Fruit fly (Drosophila melanogaster) whole organism, embryonic: ENCODE measurements around the gene CG8135.

ENCODE experiments used
- CG10654 ChIP-seq: fragments of 200-800 bp; sonication (Bioruptor generic); optimal IDR thresholded peaks from 2 replicates; lab custom pipeline; 2016; ENCODE audit warnings: missing biosample characterization, missing genetic modification characterization
- CG11696 ChIP-seq: fragments of 200-800 bp; sonication (Bioruptor generic); IDR thresholded peaks from 2 replicates; pipeline ENCODE4 v1.3.6; 2022; ENCODE audit warnings: missing biosample characterization, missing genetic modification characterization
- CG12071 ChIP-seq: fragments of 200-800 bp; sonication (Bioruptor generic); optimal IDR thresholded peaks from 3 replicates; lab custom pipeline; 2018; ENCODE audit warnings: missing biosample characterization, mild to moderate bottlenecking, missing genetic modification characterization
- CG13424 ChIP-seq: fragments of 200-800 bp; sonication (Bioruptor generic); optimal IDR thresholded peaks from 2 replicates; lab custom pipeline; 2019; ENCODE audit warnings: missing biosample characterization, mild to moderate bottlenecking, missing genetic modification characterization, moderate library complexity
- CG13775 ChIP-seq: fragments of 200-800 bp; sonication (Bioruptor generic); optimal IDR thresholded peaks from 3 replicates; lab custom pipeline; 2017; ENCODE audit warnings: missing biosample characterization, mild to moderate bottlenecking, missing genetic modification characterization
- CG13894 ChIP-seq: fragments of 200-800 bp; sonication (Bioruptor generic); optimal IDR thresholded peaks from 3 replicates; lab custom pipeline; 2018; ENCODE audit warnings: missing biosample characterization, mild to moderate bottlenecking, missing genetic modification characterization, moderate library complexity
- CG1529 ChIP-seq: fragments of 200-800 bp; sonication (Bioruptor generic); optimal IDR thresholded peaks from 3 replicates; lab custom pipeline; 2018; ENCODE audit warnings: missing biosample characterization, missing genetic modification characterization
- CG15514 ChIP-seq: fragments of 200-800 bp; sonication (Bioruptor generic); optimal IDR thresholded peaks from 3 replicates; lab custom pipeline; 2017; ENCODE audit warnings: missing biosample characterization, missing genetic modification characterization, mild to moderate bottlenecking, moderate library complexity, missing genetic modification reagents
- CG17328 ChIP-seq: fragments of 200-800 bp; sonication (Bioruptor generic); IDR thresholded peaks from 2 replicates; pipeline ENCODE4 v1.3.6; 2022; ENCODE audit warnings: missing biosample characterization, missing genetic modification characterization
- CG18619 ChIP-seq: fragments of 200-800 bp; sonication (Bioruptor generic); optimal IDR thresholded peaks from 3 replicates; lab custom pipeline; 2017; ENCODE audit warnings: missing biosample characterization, mild to moderate bottlenecking, missing genetic modification characterization
- CG2875 ChIP-seq: fragments of 200-800 bp; sonication (Bioruptor generic); optimal IDR thresholded peaks from 2 replicates; lab custom pipeline; 2017; ENCODE audit warnings: missing biosample characterization, mild to moderate bottlenecking, missing genetic modification characterization, missing genetic modification reagents
- CG32532 ChIP-seq: fragments of 200-800 bp; sonication (Bioruptor generic); IDR thresholded peaks from 2 replicates; pipeline ENCODE4 v1.3.6; 2022; ENCODE audit warnings: missing biosample characterization, missing genetic modification characterization
- CG3407 ChIP-seq: fragments of 200-800 bp; sonication (Bioruptor generic); optimal IDR thresholded peaks from 2 replicates; lab custom pipeline; 2018; ENCODE audit warnings: missing biosample characterization, mild to moderate bottlenecking, missing genetic modification characterization
- CG4360 ChIP-seq: fragments of 200-800 bp; sonication (Bioruptor generic); IDR thresholded peaks from 2 replicates; pipeline ENCODE4 v1.3.6; 2022; ENCODE audit warnings: missing biosample characterization, missing genetic modification characterization
- CG6765 ChIP-seq: fragments of 200-800 bp; sonication (Bioruptor generic); optimal IDR thresholded peaks from 3 replicates; lab custom pipeline; 2017; ENCODE audit warnings: missing biosample characterization, mild to moderate bottlenecking, missing genetic modification characterization
- CG6791 ChIP-seq: fragments of 200-800 bp; sonication (Bioruptor generic); IDR thresholded peaks from 3 replicates; pipeline ENCODE4 v1.3.6; 2022; ENCODE audit warnings: missing biosample characterization, missing genetic modification characterization; ENCODE audit not compliant: partially characterized antibody
- CG6813 ChIP-seq: fragments of 200-800 bp; sonication (Bioruptor generic); optimal IDR thresholded peaks from 2 replicates; lab custom pipeline; 2017; ENCODE audit warnings: missing biosample characterization, missing genetic modification characterization, mild to moderate bottlenecking, moderate library complexity, missing genetic modification reagents
- CG7372 ChIP-seq: fragments of 200-800 bp; sonication (Bioruptor generic); IDR thresholded peaks from 2 replicates; pipeline ENCODE4 v1.3.6; 2022; ENCODE audit warnings: missing biosample characterization, missing genetic modification characterization
- CTCF ChIP-seq: fragments of 200-800 bp; sonication (Bioruptor generic); optimal IDR thresholded peaks from 2 replicates; lab custom pipeline; 2017; ENCODE audit warnings: missing biosample characterization, mild to moderate bottlenecking, missing genetic modification characterization, moderate library complexity
- Chrac-16 ChIP-seq: fragments of 200-800 bp; sonication (Bioruptor generic); optimal IDR thresholded peaks from 3 replicates; lab custom pipeline; 2016; ENCODE audit warnings: missing biosample characterization, missing genetic modification characterization
- Deaf1 ChIP-seq: fragments of 200-800 bp; optimal IDR thresholded peaks from 3 replicates; lab custom pipeline; 2019; ENCODE audit warnings: missing biosample characterization, mild to moderate bottlenecking, missing genetic modification characterization, moderate library complexity
- Elba2 ChIP-seq: fragments of 200-800 bp; sonication (Bioruptor generic); optimal IDR thresholded peaks from 3 replicates; lab custom pipeline; 2016; ENCODE audit warnings: missing biosample characterization, missing genetic modification characterization
- HHEX ChIP-seq: fragments of 200-800 bp; sonication (Bioruptor generic); optimal IDR thresholded peaks from 3 replicates; lab custom pipeline; 2017; ENCODE audit warnings: missing biosample characterization, mild to moderate bottlenecking, missing genetic modification characterization, missing genetic modification reagents
- Hand ChIP-seq: fragments of 200-800 bp; sonication (Bioruptor generic); optimal IDR thresholded peaks from 2 replicates; lab custom pipeline; 2017; ENCODE audit warnings: mild to moderate bottlenecking, missing biosample characterization, missing genetic modification reagents, missing genetic modification characterization
- Jarid2 ChIP-seq: fragments of 200-800 bp; sonication (Bioruptor generic); optimal IDR thresholded peaks from 3 replicates; lab custom pipeline; 2017; ENCODE audit warnings: mild to moderate bottlenecking, missing biosample characterization, missing genetic modification reagents, missing genetic modification characterization
- Mad ChIP-seq: fragments of 200-800 bp; sonication (Bioruptor generic); optimal IDR thresholded peaks from 2 replicates; lab custom pipeline; 2016; ENCODE audit warnings: missing biosample characterization, missing genetic modification characterization
- Neu2 ChIP-seq: fragments of 200-800 bp; sonication (Bioruptor generic); optimal IDR thresholded peaks from 3 replicates; lab custom pipeline; 2016; ENCODE audit warnings: missing biosample characterization, missing genetic modification characterization, borderline replicate concordance
- Ptx1 ChIP-seq: fragments of 200-800 bp; sonication (Bioruptor generic); IDR thresholded peaks from 2 replicates; pipeline ENCODE4 v1.3.6; 2022; ENCODE audit warnings: missing biosample characterization, missing genetic modification characterization
- Ravus ChIP-seq: fragments of 200-800 bp; sonication (Bioruptor generic); IDR thresholded peaks from 2 replicates; pipeline ENCODE4 v1.3.6; 2022; ENCODE audit warnings: missing biosample characterization, missing genetic modification characterization
- Trl ChIP-seq, 3 experiments: fragments of >200 bp in 2 of 3; fragments of 200-800 bp in 1 of 3; sonication (Bioruptor generic) in 1 of 3; optimal IDR thresholded peaks; 2 replicates in 1 of 3; 3 replicates in 2 of 3; lab custom pipeline; 2016 to 2017; ENCODE audit warnings: missing biosample characterization in 1 of 3, missing genetic modification characterization in 1 of 3
- ase ChIP-seq: fragments of 200-800 bp; sonication (Bioruptor generic); IDR thresholded peaks from 3 replicates; pipeline ENCODE4 v1.3.6; 2022; ENCODE audit warnings: missing biosample characterization, missing genetic modification characterization
- bbx ChIP-seq: fragments of 200-800 bp; sonication (Bioruptor generic); IDR thresholded peaks from 2 replicates; pipeline ENCODE4 v1.3.6; 2022; ENCODE audit warnings: missing biosample characterization, missing genetic modification characterization; ENCODE audit not compliant: partially characterized antibody
- chif ChIP-seq, 2 experiments: fragments of 200-800 bp; sonication (Bioruptor generic); optimal IDR thresholded peaks; 3 replicates each; lab custom pipeline; 2016; ENCODE audit warnings: missing biosample characterization in 2 of 2, missing genetic modification characterization in 2 of 2
- dmrt11E ChIP-seq: fragments of 200-800 bp; sonication (Bioruptor generic); optimal IDR thresholded peaks from 3 replicates; lab custom pipeline; 2018; ENCODE audit warnings: missing biosample characterization, mild to moderate bottlenecking, missing genetic modification characterization, moderate library complexity
- en ChIP-seq: fragments of 200-800 bp; sonication (Bioruptor generic); optimal IDR thresholded peaks from 2 replicates; lab custom pipeline; 2016; ENCODE audit warnings: missing biosample characterization, missing genetic modification characterization
- gcm ChIP-seq: fragments of 200-800 bp; sonication (Bioruptor generic); optimal IDR thresholded peaks from 2 replicates; lab custom pipeline; 2019; ENCODE audit warnings: missing biosample characterization, mild to moderate bottlenecking, missing genetic modification characterization, moderate library complexity
- hbn ChIP-seq: fragments of 200-800 bp; sonication (Bioruptor generic); IDR thresholded peaks from 2 replicates; pipeline ENCODE4 v1.3.6; 2022; ENCODE audit warnings: missing biosample characterization, missing genetic modification characterization; ENCODE audit not compliant: partially characterized antibody
- jing ChIP-seq: fragments of 200-800 bp; sonication (Bioruptor generic); optimal IDR thresholded peaks from 2 replicates; lab custom pipeline; 2018; ENCODE audit warnings: missing biosample characterization, mild to moderate bottlenecking, missing genetic modification characterization
- kah ChIP-seq: fragments of 200-800 bp; sonication (Bioruptor generic); optimal IDR thresholded peaks from 2 replicates; lab custom pipeline; 2018; ENCODE audit warnings: missing biosample characterization, mild to moderate bottlenecking, missing genetic modification characterization
- luna ChIP-seq: fragments of 200-800 bp; sonication (Bioruptor generic); optimal IDR thresholded peaks from 2 replicates; lab custom pipeline; 2016; ENCODE audit warnings: missing biosample characterization, missing genetic modification characterization
- maf-S ChIP-seq: fragments of 200-800 bp; sonication (Bioruptor generic); optimal IDR thresholded peaks from 2 replicates; lab custom pipeline; 2016; ENCODE audit warnings: missing biosample characterization, missing genetic modification characterization
- mld ChIP-seq: fragments of 200-800 bp; sonication (Bioruptor generic); IDR thresholded peaks from 3 replicates; pipeline ENCODE4 v1.3.6; 2022; ENCODE audit warnings: missing biosample characterization, missing genetic modification characterization; ENCODE audit not compliant: partially characterized antibody
- nau ChIP-seq: fragments of 200-800 bp; sonication (Bioruptor generic); optimal IDR thresholded peaks from 3 replicates; lab custom pipeline; 2017; ENCODE audit warnings: missing biosample characterization, mild to moderate bottlenecking, missing genetic modification characterization, missing genetic modification reagents
- pho ChIP-seq: fragments of 200-800 bp; sonication (Bioruptor generic); optimal IDR thresholded peaks from 2 replicates; lab custom pipeline; 2016; ENCODE audit warnings: missing biosample characterization, missing genetic modification characterization
- shn ChIP-seq: fragments of 200-800 bp; sonication (Bioruptor generic); optimal IDR thresholded peaks from 3 replicates; lab custom pipeline; 2016; ENCODE audit warnings: missing biosample characterization, missing genetic modification characterization
- unc-4 ChIP-seq: fragments of 200-800 bp; sonication (Bioruptor generic); IDR thresholded peaks from 2 replicates; pipeline ENCODE4 v1.3.6; 2022; ENCODE audit warnings: missing biosample characterization, missing genetic modification characterization; ENCODE audit not compliant: partially characterized antibody
- wor ChIP-seq: fragments of 200-800 bp; sonication (Bioruptor generic); IDR thresholded peaks from 2 replicates; pipeline ENCODE4 v1.3.6; 2022; ENCODE audit warnings: missing biosample characterization, missing genetic modification characterization

Gene CG8135

DNA sequence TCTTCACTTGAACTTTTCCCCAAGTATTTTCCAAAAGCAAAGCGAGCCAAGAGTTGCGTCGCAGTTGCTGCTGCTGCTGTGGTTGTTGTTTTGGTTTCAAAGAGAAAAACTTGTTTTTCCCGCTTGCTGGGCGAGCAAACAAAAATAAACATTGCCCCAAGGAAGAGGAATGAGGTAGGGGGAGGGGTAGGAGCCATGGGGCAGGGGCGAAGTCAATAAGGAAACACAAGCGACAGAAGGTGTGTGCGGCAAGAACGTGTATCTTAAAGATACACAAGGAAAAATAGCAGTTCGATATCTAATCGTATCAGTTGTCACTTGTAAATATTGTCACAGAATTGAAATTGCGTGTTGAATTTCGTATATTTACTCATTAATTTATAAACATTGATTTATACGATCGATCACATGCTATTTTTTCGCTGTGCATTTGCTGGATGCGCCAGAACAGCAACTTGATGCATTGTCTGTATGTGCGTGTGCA is 10.6 kb upstream of the CG8135 start (continued):
- TF ChIP-seq Elba2 (GFP tag; lab: Kevin White, UChicago): no peak
- peak; percentile 70 for TF ChIP-seq CG10654
- no peak for TF ChIP-seq Mad (GFP tag; lab: Kevin White, UChicago)
- peak; percentile 85 for TF ChIP-seq CG6813 (GFP tag; lab: Kevin White, UChicago)
- peak; percentile 19 for TF ChIP-seq Hand (GFP tag; lab: Kevin White, UChicago)
- TF ChIP-seq CG4360 (GFP tag; lab: Robert Waterston, UW): peak; percentile 89
- peak; percentile 65 for TF ChIP-seq nau (GFP tag; lab: Kevin White, UChicago)
- no peak for TF ChIP-seq CG6791
- no peak for TF ChIP-seq mld (GFP tag; lab: Robert Waterston, UW)
- peak; percentile 67 for TF ChIP-seq CG1529
- peak; percentile 25 for TF ChIP-seq CTCF (GFP tag; lab: Kevin White, UChicago)
- 0 out of 2 replicates have a peak, but pooled peaks have one; percentile 18 for TF ChIP-seq bbx (GFP tag; lab: Robert Waterston, UW)

DNA sequence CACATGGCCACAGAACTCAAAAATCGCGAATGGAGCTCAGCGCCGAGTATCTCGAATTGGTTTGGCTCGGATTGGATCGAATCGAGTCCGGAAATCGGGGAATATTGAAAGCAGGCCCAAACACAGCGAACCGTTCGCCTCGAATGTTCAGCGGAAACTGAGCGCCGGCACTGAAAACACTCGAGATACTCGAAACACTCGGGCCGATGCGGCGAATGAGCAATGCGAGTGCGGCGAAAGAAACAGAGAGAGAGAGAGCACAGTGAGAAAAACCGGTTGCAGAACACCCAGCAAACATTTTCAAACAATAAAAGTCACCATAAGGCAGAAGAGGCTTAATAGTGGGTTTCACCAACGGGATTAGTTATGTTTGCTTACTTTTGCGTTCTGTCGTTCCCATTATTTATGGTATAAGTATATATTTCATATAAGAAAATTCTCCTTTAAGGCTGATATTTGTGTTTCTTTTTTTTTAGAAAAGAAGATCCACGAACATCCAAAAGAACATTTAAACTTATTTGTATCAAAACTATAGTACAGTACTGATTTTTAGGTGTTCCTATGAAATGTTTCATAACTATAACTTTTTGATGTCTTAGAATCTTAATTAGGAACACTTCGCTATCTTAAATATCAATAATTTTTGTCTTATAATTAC is 9.7 kb upstream of the CG8135 start, which contains the start of gene FER:
TSS of gene FER (minus strand) at position 162 of the 658 bp plus-strand sequence.
- TF ChIP-seq jing (GFP tag; lab: Kevin White, UChicago) (no peak), CG13775 (peak; percentile 5), CG3407 (GFP tag; lab: Kevin White, UChicago) (no peak), Ravus (peak; percentile 38; the same call in 1 of the 2 replicates), Chrac-16 (no peak), en (GFP tag; lab: Kevin White, UChicago) (no peak), gcm (peak; percentile 30), dmrt11E (no peak), pho (GFP tag; lab: Kevin White, UChicago) (no peak), kah (peak; percentile 63), wor (GFP tag; lab: Robert Waterston, UW) (no peak), maf-S (GFP tag; lab: Kevin White, UChicago) (no peak), CG17328 (GFP tag; lab: Robert Waterston, UW) (0 out of 2 replicates have a peak, but pooled peaks have one; percentile 9), CG13424 (tag; lab: Kevin White, UChicago) (peak; percentile 0), CG18619 (GFP tag; lab: Kevin White, UChicago) (no peak), chif (GFP tag; optimal IDR thresholded peaks at IDR 0.05; lab: Kevin White, UChicago) (peak in 1 of 2 experiments; percentile 12), CG7372 (0 out of 2 replicates have a peak, but pooled peaks have one; percentile 37), CG12071 (GFP tag; lab: Kevin White, UChicago) (peak; percentile 73), Deaf1 (tag; lab: Kevin White, UChicago) (peak; percentile 83), Neu2 (no peak), HHEX (GFP tag; lab: Kevin White, UChicago) (peak; percentile 47), CG11696 (0 out of 2 replicates have a peak, but pooled peaks have one; percentile 34), unc-4 (peak; percentile 55), CG32532 (peak; percentile 69; the same call in 1 of the 2 replicates), CG15514 (peak; percentile 63), Jarid2 (peak; percentile 100), CG6765 (GFP tag; lab: Kevin White, UChicago) (peak; percentile 19), shn (GFP tag; lab: Kevin White, UChicago) (peak; percentile 22), CG2875 (GFP tag; lab: Kevin White, UChicago) (peak; percentile 14), ase (no peak), CG13894 (tag; lab: Kevin White, UChicago) (peak; percentile 80), Ptx1 (GFP tag; lab: Robert Waterston, UW) (no peak), hbn (GFP tag; lab: Robert Waterston, UW) (0 out of 2 replicates have a peak, but pooled peaks have one; percentile 15), luna (no peak), Trl (optimal IDR thresholded peaks at IDR 0.05; lab: Kevin White, UChicago) (peak; percentile 84 to 87), Trl (GFP tag; optimal IDR thresholded peaks at IDR 0.05; lab: Kevin White, UChicago) (peak; percentile 70)
